Fruit fly (Drosophila melanogaster) whole organism, wandering third instar larva: ENCODE data around the gene CG4080.

ENCODE experiments used
- CG32264 ChIP-seq: fragments of 200-800 bp; sonication (Bioruptor generic); optimal IDR thresholded peaks from 2 replicates; lab custom pipeline; 2016; ENCODE audit warnings: missing biosample characterization, missing genetic modification characterization
- OdsH ChIP-seq: fragments of 200-800 bp; sonication (Bioruptor generic); optimal IDR thresholded peaks from 2 replicates; lab custom pipeline; 2016; ENCODE audit warnings: missing biosample characterization, mild to moderate bottlenecking, missing genetic modification characterization
- Sp1 ChIP-seq: fragments of 200-800 bp; sonication (Bioruptor generic); optimal IDR thresholded peaks from 3 replicates; lab custom pipeline; 2019; ENCODE audit warnings: missing biosample characterization, mild to moderate bottlenecking, missing genetic modification characterization, moderate library complexity
- h ChIP-seq: fragments of 200-800 bp; sonication (Bioruptor generic); optimal IDR thresholded peaks from 3 replicates; lab custom pipeline; 2016; ENCODE audit warnings: missing biosample characterization, mild to moderate bottlenecking, missing genetic modification characterization
- lola ChIP-seq: fragments of >200 bp; optimal IDR thresholded peaks from 2 replicates; lab custom pipeline; 2017; ENCODE audit warnings: missing biosample characterization, missing genetic modification characterization
- psq ChIP-seq: fragments of 200-800 bp; sonication (Bioruptor generic); optimal IDR thresholded peaks from 3 replicates; lab custom pipeline; 2017; ENCODE audit warnings: missing biosample characterization, mild to moderate bottlenecking, missing genetic modification characterization, moderate library complexity
- rgr ChIP-seq: fragments of 200-800 bp; sonication (Bioruptor generic); optimal IDR thresholded peaks from 3 replicates; lab custom pipeline; 2016; ENCODE audit warnings: missing biosample characterization, mild to moderate bottlenecking, missing genetic modification characterization
- woc ChIP-seq: sonication (Bioruptor generic); optimal IDR thresholded peaks from 2 replicates; lab custom pipeline; 2016; ENCODE audit warnings: missing biosample characterization, mild to moderate bottlenecking, missing genetic modification characterization

DNA sequence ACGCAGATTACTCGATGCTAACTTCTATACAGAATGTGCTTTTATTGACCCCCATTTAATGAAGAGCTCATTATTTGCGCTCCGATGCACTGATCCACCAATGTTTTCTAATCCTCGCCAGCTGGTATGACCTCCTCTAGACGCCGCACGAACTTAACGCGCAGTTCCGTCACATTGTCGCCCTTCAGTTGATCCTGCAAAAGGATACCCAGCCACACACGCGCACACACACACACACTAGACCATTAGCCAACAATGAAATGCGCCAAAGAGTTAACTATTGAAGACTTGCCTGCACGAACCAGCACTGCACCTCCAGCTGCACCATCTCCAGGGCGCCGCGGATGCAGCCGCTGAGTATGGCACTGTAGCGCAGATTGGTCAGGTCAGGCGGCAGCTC lies 39.8 kb upstream of the CG4080 start:
- TF ChIP-seq OdsH (GFP tag; lab: Kevin White, UChicago): no peak
- no peak for TF ChIP-seq rgr (GFP tag; lab: Kevin White, UChicago)
- TF ChIP-seq Sp1 (GFP tag; lab: Kevin White, UChicago): no peak
- TF ChIP-seq woc (GFP tag; lab: Kevin White, UChicago): no peak
- TF ChIP-seq lola (GFP tag; lab: Kevin White, UChicago): no peak
- TF ChIP-seq h (GFP tag; lab: Kevin White, UChicago): no peak
- TF ChIP-seq CG32264: no peak
- no peak for TF ChIP-seq psq
